Worm (Caenorhabditis elegans) whole organism, mixed stage, embryonic: ENCODE data around the gene gck-4.

Experiments
- M03D4.4 ChIP-seq: sonication (generic microtip); optimal IDR thresholded peaks from 2 replicates; lab custom pipeline; 2017; ENCODE audit warnings: mild to moderate bottlenecking, missing genetic modification characterization, missing compliant biosample characterization
- nhr-237 ChIP-seq: fragments of 150-350 bp; optimal IDR thresholded peaks from 2 replicates; lab custom pipeline; 2014; ENCODE audit warnings: missing biosample characterization, missing genetic modification characterization
- nhr-76 ChIP-seq: sonication (generic microtip); optimal IDR thresholded peaks from 2 replicates; lab custom pipeline; 2017; ENCODE audit warnings: missing biosample characterization, missing genetic modification characterization

DNA sequence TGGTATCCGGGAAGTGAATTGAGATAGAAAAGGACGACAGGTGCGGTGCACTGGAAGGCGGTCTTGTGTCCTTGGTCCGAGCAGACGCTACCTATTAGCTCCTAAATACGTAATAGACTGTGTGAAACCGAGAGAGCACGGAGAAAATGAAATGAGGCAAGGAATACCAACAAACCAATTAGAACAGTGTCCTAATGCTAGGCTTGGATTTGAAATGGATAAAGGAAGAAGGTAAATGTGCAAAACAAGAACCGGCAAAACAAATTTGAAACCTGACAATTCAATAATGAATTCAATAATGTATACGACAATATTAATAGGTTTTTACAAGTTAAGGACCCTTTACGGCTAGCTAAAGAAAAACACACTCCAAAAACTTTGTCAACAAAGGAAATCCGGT lies 8.3 kb upstream of the gck-4 start, which contains the start of gene C04A11.2:
- no peak for TF ChIP-seq nhr-76 (tag; lab: Kevin White, UChicago)
- TF ChIP-seq M03D4.4 (tag; lab: Kevin White, UChicago): no peak
- no peak for TF ChIP-seq nhr-237 (tag; lab: Kevin White, UChicago)
